Worm (Caenorhabditis elegans) whole organism, late embryonic: Measurements from ENCODE around the gene C50B8.6.

Experiments used
- F13H6.1 ChIP-seq: sonication (generic microtip); optimal IDR thresholded peaks from 2 replicates; lab custom pipeline; 2016; ENCODE audit warnings: missing genetic modification characterization, missing compliant biosample characterization
- T23F11.4 ChIP-seq: fragments of 200-800 bp; sonication (Bioruptor generic); optimal IDR thresholded peaks from 2 replicates; lab custom pipeline; 2018; ENCODE audit warnings: mild to moderate bottlenecking, missing genetic modification characterization, missing compliant biosample characterization
- ama-1 ChIP-seq: fragments of 150-350 bp; optimal IDR thresholded peaks from 2 replicates; lab custom pipeline; 2014
- ceh-18 ChIP-seq: sonication (generic microtip); optimal IDR thresholded peaks from 2 replicates; lab custom pipeline; 2016; ENCODE audit warnings: missing genetic modification characterization, missing compliant biosample characterization
- dve-1 ChIP-seq: sonication (generic microtip); optimal IDR thresholded peaks from 2 replicates; lab custom pipeline; 2017; ENCODE audit warnings: antibody characterized with exemption, mild to moderate bottlenecking, missing genetic modification characterization, missing compliant biosample characterization
- elt-2 ChIP-seq: sonication (generic microtip); optimal IDR thresholded peaks from 2 replicates; lab custom pipeline; 2016; ENCODE audit warnings: missing genetic modification reagents, missing genetic modification characterization, missing compliant biosample characterization
- fkh-10 ChIP-seq: fragments of 150-350 bp; optimal IDR thresholded peaks from 2 replicates; lab custom pipeline; 2014; ENCODE audit warnings: missing biosample characterization, missing genetic modification reagents, missing genetic modification characterization
- odd-2 ChIP-seq: sonication (generic microtip); optimal IDR thresholded peaks from 2 replicates; lab custom pipeline; 2017; ENCODE audit warnings: antibody characterized with exemption, mild to moderate bottlenecking, missing genetic modification characterization, missing compliant biosample characterization
- pha-4 ChIP-seq: fragments of 150-350 bp; optimal IDR thresholded peaks from 2 replicates; lab custom pipeline; 2018; ENCODE audit warnings: missing biosample characterization, missing genetic modification reagents, missing genetic modification characterization
- ref-2 ChIP-seq: sonication (generic microtip); optimal IDR thresholded peaks from 2 replicates; lab custom pipeline; 2016; ENCODE audit warnings: missing genetic modification characterization, missing compliant biosample characterization
- tbx-7 ChIP-seq: sonication (generic microtip); optimal IDR thresholded peaks from 2 replicates; lab custom pipeline; 2016; ENCODE audit warnings: missing genotype, missing genetic modification characterization, missing compliant biosample characterization

DNA sequence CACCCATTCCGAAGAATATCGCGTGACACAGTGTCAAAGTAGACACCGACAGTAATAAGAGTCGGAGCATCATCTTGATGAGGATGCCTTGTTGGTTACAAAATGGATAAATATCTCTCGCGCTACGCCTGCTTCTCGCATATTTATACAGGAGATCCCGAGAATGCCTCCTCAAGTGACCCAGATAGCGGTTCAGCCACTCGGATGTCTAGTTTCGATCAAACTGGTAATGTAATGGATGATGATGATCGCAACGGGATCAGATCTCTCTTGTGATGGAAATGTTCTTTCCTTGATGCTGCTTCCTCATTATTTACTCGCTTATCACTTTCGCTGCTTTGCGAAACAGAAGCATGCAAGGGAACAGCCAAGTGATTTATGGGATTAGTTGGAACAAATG lies 14.9 kb upstream of the C50B8.6 start, which contains the start of gene grl-17:
- no peak for TF ChIP-seq elt-2 (tag; lab: Kevin White, UChicago)
- no peak for TF ChIP-seq odd-2
- TF ChIP-seq pha-4 (tag; lab: Kevin White, UChicago) = no peak
- TF ChIP-seq T23F11.4 (GFP tag; lab: Kevin White, UChicago) = no peak
- TF ChIP-seq fkh-10 (GFP tag; lab: Kevin White, UChicago) = no peak
- no peak for TF ChIP-seq F13H6.1 (tag; lab: Kevin White, UChicago)
- no peak for TF ChIP-seq dve-1 (tag; lab: Kevin White, UChicago)
- TF ChIP-seq ama-1 (lab: Kevin White, UChicago) = no peak
- no peak for TF ChIP-seq tbx-7
- TF ChIP-seq ref-2 (tag; lab: Kevin White, UChicago) = no peak
- no peak for TF ChIP-seq ceh-18 (tag; lab: Kevin White, UChicago)
